5 fruit fly cellular contexts compared by ENCODE assay signal in the genomic region with DNA sequence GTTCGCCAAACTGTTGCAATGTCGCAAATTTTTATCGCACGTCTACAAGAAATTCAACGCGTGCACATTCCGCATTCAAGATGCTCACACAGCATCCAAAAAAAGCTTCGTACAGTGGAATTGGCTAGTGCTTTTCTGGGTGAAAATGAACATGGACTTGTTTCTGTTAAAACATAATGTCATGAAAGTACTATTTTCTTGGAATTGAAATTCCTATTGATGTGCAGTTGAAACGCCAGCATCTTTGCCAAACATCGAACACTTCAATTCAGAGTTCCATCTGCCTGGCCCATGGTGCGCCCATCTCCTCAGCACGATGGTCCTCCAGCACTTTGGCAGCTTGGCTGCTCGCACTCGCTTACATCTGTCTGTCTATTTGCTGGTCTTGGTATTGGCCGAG.
TF ChIP-seq lines count a peak whose summit lies in the region.

No protein-coding gene starts in this region.

- TF ChIP-seq CTCF in whole organism, embryonic (GFP tag; optimal IDR thresholded peaks at IDR 0.05; lab: Kevin White, UChicago) = no peak

TF ChIP-seq in whole organism, adult, 20 proteins besides CTCF, POLR2A, EP300 and RAD21:
- TF ChIP-seq tj (GFP tag; optimal IDR thresholded peaks at IDR 0.05; lab: Kevin White, UChicago) (peak; percentile 27), cnc (optimal IDR thresholded peaks at IDR 0.05; lab: Kevin White, UChicago) (no peak)
TF ChIP-seq in whole organism, adult: peak in this region for 1.

TF ChIP-seq in whole organism, embryonic, 481 proteins besides CTCF, POLR2A, EP300 and RAD21 (continues in another document):
- TF ChIP-seq dysf (GFP tag; IDR thresholded peaks at IDR 0.05; lab: Robert Waterston, UW) = peak; percentile 12; the same call in 1 of the 3 replicates
- no peak for TF ChIP-seq unc-4 (GFP tag; IDR thresholded peaks at IDR 0.05; lab: Robert Waterston, UW; ENCODE audit: partially characterized antibody)
- peak; percentile 61 for TF ChIP-seq lbe (GFP tag; optimal IDR thresholded peaks at IDR 0.05; lab: Kevin White, UChicago)
- no peak for TF ChIP-seq Opbp (GFP tag; IDR thresholded peaks at IDR 0.05; lab: Robert Waterston, UW; ENCODE audit: partially characterized antibody)
- TF ChIP-seq lmd (GFP tag; IDR thresholded peaks at IDR 0.05; lab: Robert Waterston, UW) = 0 out of 2 replicates have a peak, but pooled peaks have one; percentile 9
- TF ChIP-seq Gug (GFP tag; IDR thresholded peaks at IDR 0.05; lab: Robert Waterston, UW) = 0 out of 4 replicates have a peak, but pooled peaks have one; percentile 5
- TF ChIP-seq sens (GFP tag; lab: Kevin White, UChicago) = peak; percentile 67
- 0 out of 2 replicates have a peak, but pooled peaks have one; percentile 6 for TF ChIP-seq sisA (GFP tag; IDR thresholded peaks at IDR 0.05; lab: Robert Waterston, UW)
- peak; percentile 35 for TF ChIP-seq Sox102F (GFP tag; optimal IDR thresholded peaks at IDR 0.05; lab: Kevin White, UChicago)
- no peak for TF ChIP-seq Adf1 (GFP tag; IDR thresholded peaks at IDR 0.05; lab: Robert Waterston, UW)
- TF ChIP-seq bsh (GFP tag; optimal IDR thresholded peaks at IDR 0.05; lab: Kevin White, UChicago) = peak; percentile 15 to 82
- peak; percentile 71 for TF ChIP-seq Med (GFP tag; lab: Kevin White, UChicago)
- no peak for TF ChIP-seq CrebB (tag; optimal IDR thresholded peaks at IDR 0.05; lab: Kevin White, UChicago)
- TF ChIP-seq corto (GFP tag; optimal IDR thresholded peaks at IDR 0.05; lab: Kevin White, UChicago) = peak; percentile 31
- peak; percentile 36; the same call in 2 of the 3 replicates for TF ChIP-seq row (GFP tag; IDR thresholded peaks at IDR 0.05; lab: Robert Waterston, UW)
- TF ChIP-seq Oli (tag; optimal IDR thresholded peaks at IDR 0.05; lab: Kevin White, UChicago) = peak; percentile 6
- TF ChIP-seq Drgx (GFP tag; IDR thresholded peaks at IDR 0.05; lab: Robert Waterston, UW) = peak; percentile 76
- no peak for TF ChIP-seq Bgb (GFP tag; IDR thresholded peaks at IDR 0.05; lab: Robert Waterston, UW; ENCODE audit: partially characterized antibody)
- TF ChIP-seq CG11504 (tag; optimal IDR thresholded peaks at IDR 0.05; lab: Kevin White, UChicago) = peak; percentile 16

TF ChIP-seq in whole organism, prepupa, 60 proteins besides CTCF, POLR2A, EP300 and RAD21 (continues in another document):
- peak; percentile 81 for TF ChIP-seq CG3919 (GFP tag; optimal IDR thresholded peaks at IDR 0.05; lab: Kevin White, UChicago)
- peak; percentile 61 for TF ChIP-seq CG7368 (GFP tag; optimal IDR thresholded peaks at IDR 0.05; lab: Kevin White, UChicago)
- TF ChIP-seq CG11762 (GFP tag; optimal IDR thresholded peaks at IDR 0.05; lab: Kevin White, UChicago; ENCODE audit: insufficient read depth) = peak; percentile 56
- TF ChIP-seq Hr39 (GFP tag; optimal IDR thresholded peaks at IDR 0.05; lab: Kevin White, UChicago) = peak; percentile 84
- peak; percentile 83 for TF ChIP-seq CG31627 (GFP tag; optimal IDR thresholded peaks at IDR 0.05; lab: Kevin White, UChicago)
- TF ChIP-seq CG6276 (GFP tag; optimal IDR thresholded peaks at IDR 0.05; lab: Kevin White, UChicago) = peak; percentile 47
- peak; percentile 79 for TF ChIP-seq acj6 (GFP tag; optimal IDR thresholded peaks at IDR 0.05; lab: Kevin White, UChicago)
- no peak for TF ChIP-seq Eip93F (GFP tag; optimal IDR thresholded peaks at IDR 0.05; lab: Kevin White, UChicago)
- TF ChIP-seq fd85E (GFP tag; optimal IDR thresholded peaks at IDR 0.05; lab: Kevin White, UChicago) = no peak
- peak; percentile 59 for TF ChIP-seq CG8632 (GFP tag; optimal IDR thresholded peaks at IDR 0.05; lab: Kevin White, UChicago)
- peak; percentile 77 for TF ChIP-seq CG15336 (GFP tag; IDR thresholded peaks at IDR 0.05; lab: Robert Waterston, UW)
- TF ChIP-seq Blimp-1 (GFP tag; optimal IDR thresholded peaks at IDR 0.05; lab: Kevin White, UChicago) = peak; percentile 40
- TF ChIP-seq Eip78C (GFP tag; lab: Kevin White, UChicago) = peak; percentile 96
- TF ChIP-seq lz (GFP tag; optimal IDR thresholded peaks at IDR 0.05; lab: Kevin White, UChicago) = peak; percentile 82
- peak; percentile 82 for TF ChIP-seq topi (GFP tag; optimal IDR thresholded peaks at IDR 0.05; lab: Kevin White, UChicago)
- peak; percentile 52; the same call in 1 of the 2 replicates for TF ChIP-seq Gug (GFP tag; IDR thresholded peaks at IDR 0.05; lab: Robert Waterston, UW)
- TF ChIP-seq Ets21C (GFP tag; optimal IDR thresholded peaks at IDR 0.05; lab: Kevin White, UChicago) = peak; percentile 76
- peak; percentile 79 for TF ChIP-seq Lpt (GFP tag; optimal IDR thresholded peaks at IDR 0.05; lab: Kevin White, UChicago)
- peak; percentile 73 for TF ChIP-seq Hr4 (GFP tag; optimal IDR thresholded peaks at IDR 0.05; lab: Kevin White, UChicago)
- peak; percentile 56 for TF ChIP-seq CG9139 (GFP tag; optimal IDR thresholded peaks at IDR 0.05; lab: Kevin White, UChicago)
- TF ChIP-seq salr (GFP tag; optimal IDR thresholded peaks at IDR 0.05; lab: Kevin White, UChicago) = peak; percentile 78 to 80

TF ChIP-seq in whole organism, pupa, 21 proteins besides CTCF, POLR2A, EP300 and RAD21:
- peak; percentile 72 for TF ChIP-seq CG9948 (tag; optimal IDR thresholded peaks at IDR 0.05; lab: Kevin White, UChicago)
- TF ChIP-seq CG17806 (tag; optimal IDR thresholded peaks at IDR 0.05; lab: Kevin White, UChicago) = peak; percentile 72
- peak; percentile 84 for TF ChIP-seq fd96Ca (GFP tag; IDR thresholded peaks at IDR 0.05; lab: Robert Waterston, UW)
- TF ChIP-seq CG15710 (tag; optimal IDR thresholded peaks at IDR 0.05; lab: Kevin White, UChicago) = peak; percentile 79
- peak; percentile 65 for TF ChIP-seq Snoo (tag; optimal IDR thresholded peaks at IDR 0.05; lab: Kevin White, UChicago)
- TF ChIP-seq CG32121 (GFP tag; IDR thresholded peaks at IDR 0.05; lab: Robert Waterston, UW) = no peak
- TF ChIP-seq CG13204 (GFP tag; optimal IDR thresholded peaks at IDR 0.05; lab: Kevin White, UChicago) = peak; percentile 44
- TF ChIP-seq CG10348 (GFP tag; IDR thresholded peaks at IDR 0.05; lab: Robert Waterston, UW) = no peak
- peak; percentile 82 for TF ChIP-seq Pif1B (GFP tag; optimal IDR thresholded peaks at IDR 0.05; lab: Kevin White, UChicago)
- peak; percentile 29 for TF ChIP-seq D1 (tag; optimal IDR thresholded peaks at IDR 0.05; lab: Kevin White, UChicago)
- TF ChIP-seq CG12605 (GFP tag; IDR thresholded peaks at IDR 0.05; lab: Robert Waterston, UW) = peak; percentile 59
- TF ChIP-seq CG14655 (GFP tag; optimal IDR thresholded peaks at IDR 0.05; lab: Kevin White, UChicago) = peak; percentile 86
- peak; percentile 81 for TF ChIP-seq Pif1A (GFP tag; optimal IDR thresholded peaks at IDR 0.05; lab: Kevin White, UChicago)
- TF ChIP-seq CG34367 (tag; optimal IDR thresholded peaks at IDR 0.05; lab: Kevin White, UChicago) = peak; percentile 83
- peak; percentile 84 for TF ChIP-seq CG8301 (tag; optimal IDR thresholded peaks at IDR 0.05; lab: Kevin White, UChicago)
- peak; percentile 34; the same call in 1 of the 2 replicates for TF ChIP-seq rn (GFP tag; IDR thresholded peaks at IDR 0.05; lab: Robert Waterston, UW)
- TF ChIP-seq EcR (GFP tag; optimal IDR thresholded peaks at IDR 0.05; lab: Kevin White, UChicago) = no peak
- peak; percentile 81 for TF ChIP-seq Ets98B (GFP tag; IDR thresholded peaks at IDR 0.05; lab: Robert Waterston, UW)
- peak; percentile 40 for TF ChIP-seq gl (tag; optimal IDR thresholded peaks at IDR 0.05; lab: Kevin White, UChicago)
- peak; percentile 81 for TF ChIP-seq CG4496 (GFP tag; IDR thresholded peaks at IDR 0.05; lab: Robert Waterston, UW)
- peak; percentile 71 for TF ChIP-seq CG8159 (tag; optimal IDR thresholded peaks at IDR 0.05; lab: Kevin White, UChicago)

TF ChIP-seq in whole organism, wandering third instar larva, 38 proteins besides CTCF, POLR2A, EP300 and RAD21 (continues in another document):
- TF ChIP-seq foxo (GFP tag; optimal IDR thresholded peaks at IDR 0.05; lab: Kevin White, UChicago) (peak in 1 of 2 experiments; percentile 77), GATAd (GFP tag; optimal IDR thresholded peaks at IDR 0.05; lab: Kevin White, UChicago) (no peak), HLH106 (tag; optimal IDR thresholded peaks at IDR 0.05; lab: Kevin White, UChicago) (peak; percentile 62), dmrt93B (GFP tag; optimal IDR thresholded peaks at IDR 0.05; lab: Kevin White, UChicago) (peak; percentile 47), jim (GFP tag; optimal IDR thresholded peaks at IDR 0.05; lab: Kevin White, UChicago) (no peak), Dif (GFP tag; optimal IDR thresholded peaks at IDR 0.05; lab: Kevin White, UChicago; ENCODE audit: partially characterized antibody) (no peak), fru (GFP tag; optimal IDR thresholded peaks at IDR 0.05; lab: Kevin White, UChicago) (peak; percentile 77), Vsx2 (GFP tag; optimal IDR thresholded peaks at IDR 0.05; lab: Kevin White, UChicago; ENCODE audit: partially characterized antibody) (no peak), CG9705 (GFP tag; optimal IDR thresholded peaks at IDR 0.05; lab: Kevin White, UChicago) (peak; percentile 30), CrebA (GFP tag; optimal IDR thresholded peaks at IDR 0.05; lab: Kevin White, UChicago; ENCODE audit: borderline replicate concordance) (peak; percentile 19), sv (GFP tag; optimal IDR thresholded peaks at IDR 0.05; lab: Kevin White, UChicago) (no peak), Abd-B (GFP tag; optimal IDR thresholded peaks at IDR 0.05; lab: Kevin White, UChicago) (no peak), Sp1 (GFP tag; optimal IDR thresholded peaks at IDR 0.05; lab: Kevin White, UChicago) (peak; percentile 65), rgr (GFP tag; optimal IDR thresholded peaks at IDR 0.05; lab: Kevin White, UChicago) (peak; percentile 84), woc (GFP tag; optimal IDR thresholded peaks at IDR 0.05; lab: Kevin White, UChicago) (peak; percentile 84), pan (optimal IDR thresholded peaks at IDR 0.05; lab: Kevin White, UChicago) (no peak), Hr78 (GFP tag; optimal IDR thresholded peaks at IDR 0.05; lab: Kevin White, UChicago) (no peak), ey (GFP tag; optimal IDR thresholded peaks at IDR 0.05; lab: Kevin White, UChicago) (peak; percentile 84), usp (GFP tag; optimal IDR thresholded peaks at IDR 0.05; lab: Kevin White, UChicago) (no peak), psq (GFP tag; optimal IDR thresholded peaks at IDR 0.05; lab: Kevin White, UChicago) (peak; percentile 64), Dfd (GFP tag; optimal IDR thresholded peaks at IDR 0.05; lab: Kevin White, UChicago) (no peak), N (GFP tag; optimal IDR thresholded peaks at IDR 0.05; lab: Kevin White, UChicago) (no peak), br (GFP tag; optimal IDR thresholded peaks at IDR 0.05; lab: Kevin White, UChicago) (peak; percentile 84), Myc (optimal IDR thresholded peaks at IDR 0.05; lab: Kevin White, UChicago) (no peak), tai (GFP tag; optimal IDR thresholded peaks at IDR 0.05; lab: Kevin White, UChicago) (peak; percentile 15), CG32264 (GFP tag; optimal IDR thresholded peaks at IDR 0.05; lab: Kevin White, UChicago) (peak; percentile 28), Rel (GFP tag; optimal IDR thresholded peaks at IDR 0.05; lab: Kevin White, UChicago) (no peak), Rel (tag; optimal IDR thresholded peaks at IDR 0.05; lab: Kevin White, UChicago) (no peak), sage (GFP tag; optimal IDR thresholded peaks at IDR 0.05; lab: Kevin White, UChicago) (peak; percentile 61)
